Worm (Caenorhabditis elegans): ENCODE data around the gene ace-1.

Gene ace-1

DNA sequence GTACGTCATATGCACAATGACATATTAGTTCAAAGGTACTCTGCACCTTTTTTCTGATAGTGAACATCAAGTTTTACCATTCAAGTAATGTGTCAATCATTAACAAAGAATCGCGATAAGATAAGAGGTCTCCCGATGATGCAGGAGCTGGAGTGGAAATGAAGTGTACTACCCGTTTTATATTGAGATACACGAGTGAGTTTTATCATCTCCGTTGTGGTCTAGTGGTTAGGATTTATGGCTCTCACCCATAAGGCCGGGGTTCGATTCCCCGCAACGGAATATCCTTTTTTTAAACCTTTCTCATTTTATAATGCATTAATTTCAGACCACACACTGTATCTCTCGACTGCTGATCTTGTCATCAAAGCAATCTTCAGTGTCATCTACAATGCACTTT is 10.8 kb downstream of the ace-1 start (continued):
- TF ChIP-seq hmg-1.2 (GFP tag; IDR thresholded peaks at IDR 0.05) = peak; percentile 72
- peak; percentile 94 for TF ChIP-seq tbp1 (GFP tag; optimal IDR thresholded peaks at IDR 0.05)
- TF ChIP-seq Y53F4B.3 (GFP tag; IDR thresholded peaks at IDR 0.05) = no peak
- peak; percentile 14 for TF ChIP-seq mxl-1 (tag; optimal IDR thresholded peaks at IDR 0.05)
- TF ChIP-seq lir-1 (GFP tag; conservative IDR thresholded peaks at IDR 0.05) = 0 out of 2 replicates have a peak, but pooled peaks have one; percentile 7
- TF ChIP-seq mel-28 (tag; optimal IDR thresholded peaks at IDR 0.05; ENCODE audit: borderline replicate concordance) = no peak
- peak; percentile 76 for TF ChIP-seq repo-1 (tag; optimal IDR thresholded peaks at IDR 0.05)
- 0 out of 2 replicates have a peak, but pooled peaks have one; percentile 51 for TF ChIP-seq Y56A3A.18 (GFP tag; IDR thresholded peaks at IDR 0.05)
- TF ChIP-seq chd-7 (tag; optimal IDR thresholded peaks at IDR 0.05) = peak; percentile 56
- TF ChIP-seq bed-2 (GFP tag; IDR thresholded peaks at IDR 0.05) = no peak
- no peak for TF ChIP-seq egrh-3 (GFP tag; IDR thresholded peaks at IDR 0.05)
- peak; percentile 86 for TF ChIP-seq die-1 (tag; optimal IDR thresholded peaks at IDR 0.05)
- peak; percentile 33; the same call in 1 of the 2 replicates for TF ChIP-seq ceh-100 (GFP tag; IDR thresholded peaks at IDR 0.05)
- TF ChIP-seq somi-1 (GFP tag; optimal IDR thresholded peaks at IDR 0.05) = peak; percentile 57
- peak; percentile 58; the same call in 1 of the 2 replicates for TF ChIP-seq D2030.7 (GFP tag; IDR thresholded peaks at IDR 0.05)
- peak; percentile 49 for TF ChIP-seq ets-4 (GFP tag; optimal IDR thresholded peaks at IDR 0.05)
- peak; percentile 30 for TF ChIP-seq ztf-26 (tag; optimal IDR thresholded peaks at IDR 0.05)
- peak; percentile 85 for TF ChIP-seq lin-26 (GFP tag; IDR thresholded peaks at IDR 0.05)
- no peak for TF ChIP-seq F10E7.11 (tag; optimal IDR thresholded peaks at IDR 0.05)
- no peak for TF ChIP-seq C06A6.2 (GFP tag; conservative IDR thresholded peaks at IDR 0.05)
- TF ChIP-seq aptf-3 (GFP tag; IDR thresholded peaks at IDR 0.05) = no peak
- TF ChIP-seq ztf-28 (GFP tag; IDR thresholded peaks at IDR 0.05) = no peak
- no peak for TF ChIP-seq bed-1 (GFP tag; IDR thresholded peaks at IDR 0.05)
- peak; percentile 42 for TF ChIP-seq hrde-1 (tag; optimal IDR thresholded peaks at IDR 0.05; ENCODE audit: borderline replicate concordance)
- TF ChIP-seq atf-7 (tag; optimal IDR thresholded peaks at IDR 0.05) = peak; percentile 83
- TF ChIP-seq Y95B8A.8 (GFP tag; IDR thresholded peaks at IDR 0.05) = no peak
- peak; percentile 64 for TF ChIP-seq snpc-1.3 (tag; optimal IDR thresholded peaks at IDR 0.05; ENCODE audit: insufficient read depth)
- TF ChIP-seq madf-6 (GFP tag; IDR thresholded peaks at IDR 0.05) = 0 out of 2 replicates have a peak, but pooled peaks have one; percentile 33
- TF ChIP-seq hmg-20 (GFP tag; IDR thresholded peaks at IDR 0.05) = no peak
- peak; percentile 13 for TF ChIP-seq unc-130 (GFP tag; optimal IDR thresholded peaks at IDR 0.05)
- TF ChIP-seq F52B5.7 (tag; optimal IDR thresholded peaks at IDR 0.05) = no peak
- no peak for TF ChIP-seq fkh-3 (tag; optimal IDR thresholded peaks at IDR 0.05)
- no peak for TF ChIP-seq ama-1 (optimal IDR thresholded peaks at IDR 0.05)
- peak in 1 of 2 experiments; percentile 73 for TF ChIP-seq ama-1 (GFP tag; optimal IDR thresholded peaks at IDR 0.05)
- peak; percentile 61; the same call in 1 of the 2 replicates for TF ChIP-seq pbrm-1 (GFP tag; IDR thresholded peaks at IDR 0.05)
- TF ChIP-seq snpc-4 (GFP tag; optimal IDR thresholded peaks at IDR 0.05) = peak; percentile 80
- TF ChIP-seq snpc-4 (tag; optimal IDR thresholded peaks at IDR 0.05) = peak; percentile 32 to 82 (median 48)
- no peak for TF ChIP-seq ztf-3 (GFP tag; optimal IDR thresholded peaks at IDR 0.05)
- TF ChIP-seq aptf-2 (GFP tag; conservative IDR thresholded peaks at IDR 0.05) = no peak
- TF ChIP-seq attf-5 (GFP tag; optimal IDR thresholded peaks at IDR 0.05) = peak; percentile 57
- peak; percentile 92 for TF ChIP-seq B0261.1 (tag; optimal IDR thresholded peaks at IDR 0.05)
- TF ChIP-seq lin-40 (tag; optimal IDR thresholded peaks at IDR 0.05) = peak; percentile 74
- TF ChIP-seq F37B4.10 (GFP tag; IDR thresholded peaks at IDR 0.05) = no peak
- peak; percentile 34 to 62 for TF ChIP-seq rec-8 (tag; optimal IDR thresholded peaks at IDR 0.05)
- peak in 1 of 3 experiments; percentile 38 for TF ChIP-seq lin-35 (GFP tag; optimal IDR thresholded peaks at IDR 0.05)
- peak; percentile 82 for TF ChIP-seq snpc-3.4 (tag; optimal IDR thresholded peaks at IDR 0.05)
- no peak for TF ChIP-seq let-526 (GFP tag; IDR thresholded peaks at IDR 0.05)
- peak; percentile 32; the same call in 1 of the 2 replicates for TF ChIP-seq mcd-1 (GFP tag; IDR thresholded peaks at IDR 0.05)
- no peak for TF ChIP-seq hlh-26 (GFP tag; conservative IDR thresholded peaks at IDR 0.05)

All from whole organism, young adult.